Fruit fly (Drosophila melanogaster): ENCODE results near the gene CG5921.
A peak's percentile ranks its signal among the peaks of the same experiment; 100 is the strongest.

The CG5921 gene

DNA sequence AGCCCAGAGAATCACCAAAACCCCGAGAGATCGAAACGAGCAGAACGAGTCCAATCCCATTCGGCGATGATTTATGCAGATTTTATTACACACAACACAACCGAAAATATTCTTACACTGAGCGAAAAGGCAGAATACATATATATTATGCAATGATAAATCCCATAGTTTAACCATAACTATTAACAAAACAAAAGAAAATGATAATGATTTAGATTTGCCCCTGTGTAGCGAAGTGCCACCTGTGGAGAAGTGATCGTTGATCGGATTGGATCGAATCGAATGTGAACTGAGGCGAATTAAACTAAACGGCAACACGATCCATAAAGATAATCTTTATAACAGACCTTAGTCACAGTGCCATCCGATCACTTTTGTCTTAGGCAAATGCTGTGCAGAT, 21.6 kb upstream of the CG5921 start:
- TF ChIP-seq sage (GFP tag; optimal IDR thresholded peaks at IDR 0.05) (no peak), h (GFP tag; optimal IDR thresholded peaks at IDR 0.05) (no peak), Dfd (GFP tag; optimal IDR thresholded peaks at IDR 0.05) (no peak)

DNA sequence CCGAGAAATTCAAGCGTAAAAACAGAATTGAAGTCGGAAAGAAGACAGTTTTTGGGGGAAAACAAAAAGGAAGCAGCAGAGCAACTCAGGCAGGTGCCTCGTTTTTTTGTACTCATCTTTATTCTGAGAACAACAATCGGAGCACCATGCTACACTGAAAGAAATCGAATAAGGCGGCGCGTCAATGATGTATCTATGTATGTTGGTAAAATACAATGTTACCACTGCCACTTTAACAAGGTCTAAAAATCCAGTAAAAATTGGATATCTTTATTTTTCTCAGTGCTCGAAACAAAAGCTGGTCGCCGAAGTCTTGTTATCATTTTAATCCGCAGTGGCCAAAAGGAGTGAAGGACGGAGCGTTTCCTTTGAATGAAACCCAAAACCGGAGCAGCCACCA, 20.6 kb upstream of the CG5921 start:
- TF ChIP-seq CG9705 (GFP tag; optimal IDR thresholded peaks at IDR 0.05): peak; percentile 58
- peak; percentile 69 for TF ChIP-seq Sp1 (GFP tag; optimal IDR thresholded peaks at IDR 0.05)
- no peak for TF ChIP-seq lola (GFP tag; optimal IDR thresholded peaks at IDR 0.05)
- no peak for TF ChIP-seq Vsx2 (GFP tag; optimal IDR thresholded peaks at IDR 0.05; ENCODE audit: partially characterized antibody)
- TF ChIP-seq CrebA (GFP tag; optimal IDR thresholded peaks at IDR 0.05; ENCODE audit: borderline replicate concordance): no peak
- TF ChIP-seq sage (GFP tag; optimal IDR thresholded peaks at IDR 0.05): peak; percentile 35
- TF ChIP-seq ey (GFP tag; optimal IDR thresholded peaks at IDR 0.05): peak; percentile 75
- TF ChIP-seq dsf (GFP tag; optimal IDR thresholded peaks at IDR 0.05; ENCODE audit: borderline replicate concordance): no peak
- no peak for TF ChIP-seq Dfd (GFP tag; optimal IDR thresholded peaks at IDR 0.05)
- TF ChIP-seq Myc (optimal IDR thresholded peaks at IDR 0.05): no peak
- TF ChIP-seq Dif (GFP tag; optimal IDR thresholded peaks at IDR 0.05; ENCODE audit: partially characterized antibody): no peak
- TF ChIP-seq Rel (GFP tag; optimal IDR thresholded peaks at IDR 0.05): no peak
- peak; percentile 19 for TF ChIP-seq Rel (tag; optimal IDR thresholded peaks at IDR 0.05)
- TF ChIP-seq Hr78 (GFP tag; optimal IDR thresholded peaks at IDR 0.05): no peak
- no peak for TF ChIP-seq N (GFP tag; optimal IDR thresholded peaks at IDR 0.05)
- TF ChIP-seq woc (GFP tag; optimal IDR thresholded peaks at IDR 0.05): peak; percentile 64
- no peak for TF ChIP-seq sv (GFP tag; optimal IDR thresholded peaks at IDR 0.05)
- no peak for TF ChIP-seq Jra (GFP tag; optimal IDR thresholded peaks at IDR 0.05)
- TF ChIP-seq dl (GFP tag; optimal IDR thresholded peaks at IDR 0.05; ENCODE audit: insufficient read depth in 1 of 2, partially characterized antibody in 2 of 2): no peak
- peak; percentile 76 for TF ChIP-seq HLH106 (tag; optimal IDR thresholded peaks at IDR 0.05)
- TF ChIP-seq Mio (GFP tag; optimal IDR thresholded peaks at IDR 0.05): no peak
- no peak for TF ChIP-seq tai (GFP tag; optimal IDR thresholded peaks at IDR 0.05)
- peak; percentile 7 for TF ChIP-seq brk (GFP tag; optimal IDR thresholded peaks at IDR 0.05)
- TF ChIP-seq OdsH (GFP tag; optimal IDR thresholded peaks at IDR 0.05): peak; percentile 58
- peak; percentile 55 for TF ChIP-seq psq (GFP tag; optimal IDR thresholded peaks at IDR 0.05)
- TF ChIP-seq dmrt93B (GFP tag; optimal IDR thresholded peaks at IDR 0.05): peak; percentile 43
- TF ChIP-seq Hnf4 (GFP tag; optimal IDR thresholded peaks at IDR 0.05): peak; percentile 18
- TF ChIP-seq pan (optimal IDR thresholded peaks at IDR 0.05): no peak
- TF ChIP-seq rgr (GFP tag; optimal IDR thresholded peaks at IDR 0.05): peak; percentile 60
- peak; percentile 68 for TF ChIP-seq h (GFP tag; optimal IDR thresholded peaks at IDR 0.05)
- TF ChIP-seq fru (GFP tag; optimal IDR thresholded peaks at IDR 0.05): peak; percentile 76
- peak in 1 of 2 experiments; percentile 78 for TF ChIP-seq foxo (GFP tag; optimal IDR thresholded peaks at IDR 0.05)
- peak; percentile 28 for TF ChIP-seq CG32264 (GFP tag; optimal IDR thresholded peaks at IDR 0.05)
- TF ChIP-seq Hr83 (GFP tag; optimal IDR thresholded peaks at IDR 0.05; ENCODE audit: poor library complexity, severe bottlenecking): no peak
- TF ChIP-seq br (GFP tag; optimal IDR thresholded peaks at IDR 0.05): peak; percentile 74
- TF ChIP-seq usp (GFP tag; optimal IDR thresholded peaks at IDR 0.05): no peak

DNA sequence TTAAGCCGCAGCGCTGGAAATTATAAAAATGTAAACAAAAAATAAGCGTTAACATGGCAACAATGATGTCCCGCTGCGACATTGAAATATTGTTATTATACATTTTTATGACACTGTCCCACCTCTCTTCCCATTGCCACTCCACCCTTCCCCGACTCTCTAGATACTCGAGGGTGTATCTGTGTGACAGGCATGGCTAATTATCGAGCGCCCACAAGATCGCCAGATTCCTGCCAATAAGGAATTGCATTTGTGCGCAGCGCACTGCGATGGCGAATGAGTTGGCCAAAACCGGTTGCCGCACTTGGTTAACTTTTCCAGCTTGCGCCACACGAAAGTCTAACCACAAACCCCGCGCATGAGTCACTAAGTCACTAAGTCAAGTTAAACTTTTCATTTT, 20.0 kb upstream of the CG5921 start:
- TF ChIP-seq Sp1 (GFP tag; optimal IDR thresholded peaks at IDR 0.05): no peak
- TF ChIP-seq Vsx2 (GFP tag; optimal IDR thresholded peaks at IDR 0.05; ENCODE audit: partially characterized antibody): peak; percentile 93

DNA sequence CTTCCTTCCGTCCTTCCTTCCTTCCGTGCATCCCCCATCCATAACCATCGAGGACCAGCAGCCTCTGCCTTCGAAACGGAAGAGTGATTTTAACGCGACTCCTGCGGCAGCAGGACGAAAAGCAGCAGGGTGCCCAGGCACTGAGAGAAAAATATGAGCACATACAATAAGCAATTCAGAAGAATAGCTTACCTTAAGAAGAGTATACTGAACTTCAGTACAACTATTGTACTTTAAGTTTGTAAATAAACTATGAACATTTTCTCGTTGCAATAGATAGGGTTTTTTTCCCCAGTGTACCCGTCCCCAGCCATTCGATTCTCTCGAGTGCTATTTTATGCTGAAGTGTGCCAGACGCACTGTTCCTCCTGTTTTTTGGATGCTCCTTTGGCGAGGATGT, 18.9 kb upstream of the CG5921 start:
- TF ChIP-seq Abd-B (GFP tag; optimal IDR thresholded peaks at IDR 0.05) (no peak), foxo (GFP tag; optimal IDR thresholded peaks at IDR 0.05) (peak in 1 of 2 experiments; percentile 76), psq (GFP tag; optimal IDR thresholded peaks at IDR 0.05) (peak; percentile 50), sv (GFP tag; optimal IDR thresholded peaks at IDR 0.05) (peak; percentile 70), Jra (GFP tag; optimal IDR thresholded peaks at IDR 0.05) (no peak), Hnf4 (GFP tag; optimal IDR thresholded peaks at IDR 0.05) (peak; percentile 48), HLH106 (tag; optimal IDR thresholded peaks at IDR 0.05) (peak; percentile 71), woc (GFP tag; optimal IDR thresholded peaks at IDR 0.05) (peak; percentile 42), br (GFP tag; optimal IDR thresholded peaks at IDR 0.05) (peak; percentile 66), rgr (GFP tag; optimal IDR thresholded peaks at IDR 0.05) (peak; percentile 67), ey (GFP tag; optimal IDR thresholded peaks at IDR 0.05) (peak; percentile 77), lola (GFP tag; optimal IDR thresholded peaks at IDR 0.05) (no peak), CG9705 (GFP tag; optimal IDR thresholded peaks at IDR 0.05) (peak; percentile 63), fru (GFP tag; optimal IDR thresholded peaks at IDR 0.05) (peak; percentile 81), Mio (GFP tag; optimal IDR thresholded peaks at IDR 0.05) (no peak), Rel (GFP tag; optimal IDR thresholded peaks at IDR 0.05) (no peak), Rel (tag; optimal IDR thresholded peaks at IDR 0.05) (peak; percentile 44), GATAd (GFP tag; optimal IDR thresholded peaks at IDR 0.05) (no peak), Vsx2 (GFP tag; optimal IDR thresholded peaks at IDR 0.05; ENCODE audit: partially characterized antibody) (no peak), N (GFP tag; optimal IDR thresholded peaks at IDR 0.05) (no peak), h (GFP tag; optimal IDR thresholded peaks at IDR 0.05) (peak; percentile 75), CG32264 (GFP tag; optimal IDR thresholded peaks at IDR 0.05) (peak; percentile 14), Sp1 (GFP tag; optimal IDR thresholded peaks at IDR 0.05) (peak; percentile 72), OdsH (GFP tag; optimal IDR thresholded peaks at IDR 0.05) (peak; percentile 54), dmrt93B (GFP tag; optimal IDR thresholded peaks at IDR 0.05) (peak; percentile 55)

Data from whole organism, wandering third instar larva.